Worm (Caenorhabditis elegans): ENCODE results near the gene Y41C4A.7.

Gene Y41C4A.7

DNA sequence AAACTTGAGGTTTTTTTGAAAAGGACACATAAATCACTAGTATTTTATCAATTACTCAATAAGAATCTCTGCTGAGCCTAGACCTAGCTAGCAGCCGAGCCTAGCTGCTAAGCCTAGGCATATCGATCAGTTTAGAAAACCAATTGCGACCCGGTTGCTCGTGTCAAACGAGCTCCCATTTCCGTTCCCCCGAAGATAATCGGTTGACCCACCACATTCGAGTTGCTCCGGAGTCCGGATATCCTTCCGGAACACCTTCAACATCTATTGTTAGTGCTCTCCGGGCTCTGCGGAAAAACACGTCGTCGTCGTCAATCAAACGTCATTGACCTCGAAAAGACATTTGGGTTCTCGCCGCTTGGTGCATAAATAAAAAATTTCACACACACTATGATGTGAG is 14.9 kb upstream of the Y41C4A.7 start:
- no peak for TF ChIP-seq ceh-82 (tag; optimal IDR thresholded peaks at IDR 0.05)
- no peak for TF ChIP-seq unc-39 (tag; optimal IDR thresholded peaks at IDR 0.05)
- TF ChIP-seq lsy-2 (tag; optimal IDR thresholded peaks at IDR 0.05), result no peak
- TF ChIP-seq lin-39 (tag; optimal IDR thresholded peaks at IDR 0.05), result no peak
- TF ChIP-seq nhr-129 (tag; optimal IDR thresholded peaks at IDR 0.05), result no peak
- TF ChIP-seq nhr-11 (tag; optimal IDR thresholded peaks at IDR 0.05), result no peak
- TF ChIP-seq ztf-1 (GFP tag; conservative IDR thresholded peaks at IDR 0.05), result no peak
- no peak for TF ChIP-seq nhr-23 (tag; optimal IDR thresholded peaks at IDR 0.05)
- TF ChIP-seq mab-5 (tag; optimal IDR thresholded peaks at IDR 0.05), result no peak
- no peak for TF ChIP-seq lin-11 (tag; optimal IDR thresholded peaks at IDR 0.05)
- no peak for TF ChIP-seq skn-1 (tag; optimal IDR thresholded peaks at IDR 0.05)
- no peak for TF ChIP-seq zag-1 (tag; optimal IDR thresholded peaks at IDR 0.05)
- no peak for TF ChIP-seq sma-9 (GFP tag; optimal IDR thresholded peaks at IDR 0.05)
- TF ChIP-seq sma-9 (tag; optimal IDR thresholded peaks at IDR 0.05), result no peak
- no peak for TF ChIP-seq C34F6.9 (tag; optimal IDR thresholded peaks at IDR 0.05)

DNA sequence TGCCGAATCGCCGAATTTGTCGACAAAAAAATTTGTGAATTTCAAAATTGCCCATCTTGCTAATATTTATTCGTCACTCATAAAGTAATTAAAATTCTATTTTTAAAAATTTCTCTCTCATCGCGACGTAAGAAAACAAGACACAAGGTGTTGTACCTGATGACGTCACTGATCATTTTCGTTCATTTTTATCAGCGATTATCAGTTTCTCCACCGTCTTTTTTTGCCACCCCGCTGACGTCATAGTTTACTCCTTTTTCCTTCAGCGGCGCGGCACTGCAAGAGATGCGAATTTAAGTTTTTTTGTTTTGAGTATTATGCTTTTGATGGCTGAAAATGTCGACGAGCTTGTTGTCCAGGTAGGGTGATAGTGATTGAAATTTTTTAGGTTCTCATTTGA is 13.9 kb upstream of the Y41C4A.7 start:
- TF ChIP-seq gmeb-1 (tag; optimal IDR thresholded peaks at IDR 0.05) (peak; percentile 19), zag-1 (tag; optimal IDR thresholded peaks at IDR 0.05) (no peak), crh-2 (tag; optimal IDR thresholded peaks at IDR 0.05) (peak; percentile 56), nhr-23 (tag; optimal IDR thresholded peaks at IDR 0.05) (no peak), fos-1 (tag; optimal IDR thresholded peaks at IDR 0.05) (peak; percentile 66), sma-9 (GFP tag; optimal IDR thresholded peaks at IDR 0.05) (peak; percentile 67), sma-9 (tag; optimal IDR thresholded peaks at IDR 0.05) (no peak), sma-3 (GFP tag; optimal IDR thresholded peaks at IDR 0.05) (peak; percentile 44), nhr-6 (tag; optimal IDR thresholded peaks at IDR 0.05) (no peak)

DNA sequence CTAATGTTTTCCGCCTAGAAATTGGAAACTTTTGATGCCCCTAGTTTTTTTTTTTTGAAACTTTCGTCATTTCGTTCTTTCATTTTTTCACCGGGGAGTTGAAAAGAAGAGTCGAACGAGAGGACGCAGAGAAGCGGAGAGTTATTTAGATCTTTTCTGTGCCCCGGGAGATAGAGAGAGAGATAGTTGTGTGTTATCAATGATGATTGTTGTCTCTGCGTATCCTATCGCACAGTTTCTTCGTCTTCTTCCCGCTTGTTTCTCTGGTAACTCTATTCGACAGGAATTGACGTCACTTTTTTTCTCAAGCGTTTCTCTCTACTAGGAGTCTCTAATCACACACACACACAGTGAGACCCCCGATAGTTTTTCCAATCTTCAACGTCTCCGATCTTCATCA is 9.4 kb upstream of the Y41C4A.7 start:
- TF ChIP-seq lsy-2 (tag; optimal IDR thresholded peaks at IDR 0.05) (peak in 1 of 2 experiments; percentile 57), crh-2 (tag; optimal IDR thresholded peaks at IDR 0.05) (peak; percentile 90), nhr-10 (tag; optimal IDR thresholded peaks at IDR 0.05) (no peak), ZK546.5 (tag; optimal IDR thresholded peaks at IDR 0.05) (no peak), C34F6.9 (tag; optimal IDR thresholded peaks at IDR 0.05) (peak; percentile 48), elt-3 (tag; optimal IDR thresholded peaks at IDR 0.05) (no peak), egl-27 (tag; optimal IDR thresholded peaks at IDR 0.05) (peak; percentile 50), dmd-4 (tag; optimal IDR thresholded peaks at IDR 0.05) (no peak), unc-39 (tag; optimal IDR thresholded peaks at IDR 0.05) (no peak), ama-1 (optimal IDR thresholded peaks at IDR 0.05) (no peak), elt-1 (tag; optimal IDR thresholded peaks at IDR 0.05) (no peak), nhr-237 (tag; optimal IDR thresholded peaks at IDR 0.05) (no peak), mdl-1 (tag; optimal IDR thresholded peaks at IDR 0.05) (peak in 1 of 2 experiments; percentile 20), mab-5 (tag; optimal IDR thresholded peaks at IDR 0.05) (no peak), fos-1 (tag; optimal IDR thresholded peaks at IDR 0.05) (peak; percentile 96), lin-11 (tag; optimal IDR thresholded peaks at IDR 0.05) (no peak), nhr-12 (tag; optimal IDR thresholded peaks at IDR 0.05) (no peak), ceh-82 (tag; optimal IDR thresholded peaks at IDR 0.05) (no peak), peb-1 (tag; optimal IDR thresholded peaks at IDR 0.05) (no peak), ztf-11 (tag; optimal IDR thresholded peaks at IDR 0.05) (no peak), aly-2 (tag; optimal IDR thresholded peaks at IDR 0.05) (no peak), nhr-11 (tag; optimal IDR thresholded peaks at IDR 0.05) (no peak), Y55F3AM.14 (GFP tag; optimal IDR thresholded peaks at IDR 0.05) (peak; percentile 4), sma-9 (GFP tag; optimal IDR thresholded peaks at IDR 0.05) (peak; percentile 77), sma-9 (tag; optimal IDR thresholded peaks at IDR 0.05) (no peak), ztf-4 (tag; optimal IDR thresholded peaks at IDR 0.05) (peak; percentile 9), lin-39 (tag; optimal IDR thresholded peaks at IDR 0.05) (no peak), F13H6.1 (tag; optimal IDR thresholded peaks at IDR 0.05) (peak; percentile 74), nhr-77 (tag; optimal IDR thresholded peaks at IDR 0.05) (no peak), skn-1 (tag; optimal IDR thresholded peaks at IDR 0.05) (no peak), nhr-25 (tag; optimal IDR thresholded peaks at IDR 0.05) (peak; percentile 57), snpc-4 (tag; optimal IDR thresholded peaks at IDR 0.05) (no peak), nhr-21 (tag; optimal IDR thresholded peaks at IDR 0.05) (peak; percentile 53), unc-62 (GFP tag; optimal IDR thresholded peaks at IDR 0.05) (no peak), unc-55 (GFP tag; optimal IDR thresholded peaks at IDR 0.05) (no peak), alr-1 (tag; optimal IDR thresholded peaks at IDR 0.05) (no peak), ztf-1 (GFP tag; conservative IDR thresholded peaks at IDR 0.05) (no peak), lin-13 (GFP tag; optimal IDR thresholded peaks at IDR 0.05) (peak; percentile 31), nhr-6 (tag; optimal IDR thresholded peaks at IDR 0.05) (peak; percentile 14), ceh-16 (tag; optimal IDR thresholded peaks at IDR 0.05) (no peak), nhr-23 (tag; optimal IDR thresholded peaks at IDR 0.05) (no peak), sem-4 (tag; optimal IDR thresholded peaks at IDR 0.05) (peak; percentile 80), gmeb-1 (tag; optimal IDR thresholded peaks at IDR 0.05) (peak; percentile 67), R02D3.7 (tag; optimal IDR thresholded peaks at IDR 0.05) (no peak), blmp-1 (tag; optimal IDR thresholded peaks at IDR 0.05; ENCODE audit: insufficient read depth) (peak; percentile 70), nhr-129 (tag; optimal IDR thresholded peaks at IDR 0.05) (peak; percentile 75), zag-1 (tag; optimal IDR thresholded peaks at IDR 0.05) (no peak), sma-3 (GFP tag; optimal IDR thresholded peaks at IDR 0.05) (peak; percentile 76)
